Worm (Caenorhabditis elegans) whole organism, L1 larva: ENCODE results near the gene ZC477.7.

Experiments used
- C16A3.4 ChIP-seq: fragments of 150-350 bp; optimal IDR thresholded peaks from 2 replicates; lab custom pipeline; 2014; ENCODE audit warnings: missing biosample characterization, missing genetic modification characterization
- F16B12.6 ChIP-seq: fragments of 150-350 bp; optimal IDR thresholded peaks from 2 replicates; lab custom pipeline; 2014; ENCODE audit warnings: missing biosample characterization, missing genetic modification characterization
- Y116A8C.19 ChIP-seq: sonication (generic microtip); optimal IDR thresholded peaks from 2 replicates; lab custom pipeline; 2016; ENCODE audit warnings: missing compliant biosample characterization, missing genetic modification characterization, borderline replicate concordance
- aha-1 ChIP-seq: fragments of 150-350 bp; optimal IDR thresholded peaks from 2 replicates; lab custom pipeline; 2014; ENCODE audit warnings: missing biosample characterization, missing genetic modification characterization
- alr-1 ChIP-seq: fragments of 200-800 bp; sonication (Bioruptor generic); optimal IDR thresholded peaks from 2 replicates; lab custom pipeline; 2018; ENCODE audit warnings: borderline replicate concordance, mild to moderate bottlenecking, missing genetic modification characterization, missing compliant biosample characterization
- aly-2 ChIP-seq: fragments of 150-350 bp; optimal IDR thresholded peaks from 2 replicates; lab custom pipeline; 2014; ENCODE audit warnings: missing biosample characterization, missing genetic modification characterization
- ama-1 ChIP-seq: fragments of 150-350 bp; optimal IDR thresholded peaks from 2 replicates; lab custom pipeline; 2014
- blmp-1 ChIP-seq: fragments of 150-350 bp; optimal IDR thresholded peaks from 2 replicates; lab custom pipeline; 2014; ENCODE audit warnings: missing biosample characterization, missing genetic modification characterization
- ceh-8 ChIP-seq: fragments of 200-800 bp; sonication (Bioruptor generic); optimal IDR thresholded peaks from 2 replicates; lab custom pipeline; 2018; ENCODE audit warnings: mild to moderate bottlenecking, missing genetic modification characterization, moderate library complexity, missing compliant biosample characterization
- ceh-82 ChIP-seq, 3 experiments: fragments of 150-350 bp in 1 of 3; sonication (generic microtip) in 2 of 3; optimal IDR thresholded peaks; 2 replicates each; lab custom pipeline; 2014 to 2017; ENCODE audit warnings: missing biosample characterization in 3 of 3, missing genetic modification characterization in 3 of 3
- ceh-88 ChIP-seq: fragments of 200-800 bp; sonication (Bioruptor generic); IDR thresholded peaks from 2 replicates; pipeline ENCODE4 v1.3.6; 2022; ENCODE audit warnings: missing genetic modification characterization, missing compliant biosample characterization
- dpl-1 ChIP-seq, 3 experiments: fragments of 150-350 bp in 2 of 3; sonication (generic microtip) in 1 of 3; optimal IDR thresholded peaks; 2 replicates each; lab custom pipeline; 2014 to 2017; ENCODE audit warnings: missing biosample characterization in 3 of 3, missing genetic modification characterization in 3 of 3, missing genetic modification reagents in 3 of 3
- efl-1 ChIP-seq, 4 experiments: fragments of 150-350 bp; optimal IDR thresholded peaks in 3 of 4; peaks in 1 of 4; 1 replicate in 1 of 4; 2 replicates in 3 of 4; lab custom pipeline; 2014; ENCODE audit warnings: missing biosample characterization in 2 of 4, missing genetic modification characterization in 2 of 4, missing genetic modification reagents in 2 of 4
- egl-13 ChIP-seq: sonication (generic microtip); optimal IDR thresholded peaks from 2 replicates; lab custom pipeline; 2016; ENCODE audit warnings: missing genotype, missing genetic modification reagents, missing genetic modification characterization, missing compliant biosample characterization
- egl-27 ChIP-seq, 2 experiments: fragments of 150-350 bp in 1 of 2; sonication (generic microtip); optimal IDR thresholded peaks; 3 replicates each; lab custom pipeline; 2017 to 2018; ENCODE audit warnings: missing biosample characterization in 2 of 2, missing genetic modification characterization in 2 of 2, missing genetic modification reagents in 2 of 2
- elt-2 ChIP-seq: sonication (generic microtip); optimal IDR thresholded peaks from 2 replicates; lab custom pipeline; 2016; ENCODE audit warnings: missing genetic modification characterization, mild to moderate bottlenecking, inconsistent platforms, missing compliant biosample characterization, missing genetic modification reagents
- elt-3 ChIP-seq, 6 experiments: fragments of 150-350 bp in 1 of 6; sonication (generic microtip); optimal IDR thresholded peaks; 2 replicates each; lab custom pipeline; 2017 to 2018; ENCODE audit warnings: missing biosample characterization in 6 of 6, missing genetic modification characterization in 6 of 6, inconsistent platforms in 1 of 6
- fos-1 ChIP-seq: fragments of 150-350 bp; optimal IDR thresholded peaks from 2 replicates; lab custom pipeline; 2014; ENCODE audit warnings: missing biosample characterization, missing genetic modification characterization
- grh-1 ChIP-seq: fragments of 200-800 bp; sonication (Bioruptor generic); IDR thresholded peaks from 2 replicates; pipeline ENCODE4 v1.3.6; 2022; ENCODE audit warnings: missing genetic modification reagents, missing genetic modification characterization, missing compliant biosample characterization
- irx-1 ChIP-seq: sonication (generic microtip); optimal IDR thresholded peaks from 2 replicates; lab custom pipeline; 2016; ENCODE audit warnings: missing genetic modification characterization, missing compliant biosample characterization
- isw-1 ChIP-seq: fragments of 200-800 bp; sonication (Bioruptor generic); IDR thresholded peaks from 2 replicates; pipeline ENCODE4 v1.3.6; 2022; ENCODE audit warnings: missing genetic modification characterization, missing compliant biosample characterization
- jun-1 ChIP-seq: fragments of 150-350 bp; optimal IDR thresholded peaks from 2 replicates; lab custom pipeline; 2014; ENCODE audit warnings: missing biosample characterization, missing genetic modification reagents, missing genetic modification characterization
- lin-13 ChIP-seq: fragments of 150-350 bp; optimal IDR thresholded peaks from 2 replicates; lab custom pipeline; 2014; ENCODE audit warnings: missing biosample characterization, missing genetic modification reagents, missing genetic modification characterization
- lin-35 ChIP-seq, 2 experiments: fragments of 150-350 bp; optimal IDR thresholded peaks; 2 replicates each; lab custom pipeline; 2014; ENCODE audit warnings: missing biosample characterization in 2 of 2, missing genetic modification characterization in 2 of 2, missing genetic modification reagents in 2 of 2
- lir-3 ChIP-seq: sonication (generic microtip); optimal IDR thresholded peaks from 2 replicates; lab custom pipeline; 2016; ENCODE audit warnings: mild to moderate bottlenecking, missing genetic modification characterization, moderate library complexity, missing compliant biosample characterization; ENCODE audit not compliant: poor library complexity
- mab-9 ChIP-seq: fragments of 200-800 bp; sonication (Bioruptor generic); IDR thresholded peaks from 2 replicates; pipeline ENCODE4 v1.3.6; 2022; ENCODE audit warnings: missing genetic modification reagents, missing genetic modification characterization, missing compliant biosample characterization
- mef-2 ChIP-seq: fragments of 150-350 bp; optimal IDR thresholded peaks from 2 replicates; lab custom pipeline; 2014; ENCODE audit warnings: missing biosample characterization, missing genetic modification characterization
- mep-1 ChIP-seq: fragments of 150-350 bp; optimal IDR thresholded peaks from 2 replicates; lab custom pipeline; 2014; ENCODE audit warnings: missing biosample characterization, missing genetic modification characterization
- nhr-11 ChIP-seq: fragments of 150-350 bp; optimal IDR thresholded peaks from 2 replicates; lab custom pipeline; 2014; ENCODE audit warnings: missing biosample characterization, missing genetic modification characterization
- nhr-12 ChIP-seq: sonication (generic microtip); optimal IDR thresholded peaks from 2 replicates; lab custom pipeline; 2017; ENCODE audit warnings: missing biosample characterization, missing genetic modification characterization
- nhr-19 ChIP-seq: fragments of 200-800 bp; sonication (Bioruptor generic); conservative IDR thresholded peaks from 2 replicates; pipeline ENCODE4 v1.3.6; 2022; ENCODE audit warnings: missing genetic modification characterization, missing compliant biosample characterization
- nhr-20 ChIP-seq: sonication (generic microtip); optimal IDR thresholded peaks from 2 replicates; lab custom pipeline; 2016; ENCODE audit warnings: mild to moderate bottlenecking, missing genetic modification characterization, missing compliant biosample characterization
- nhr-28 ChIP-seq: fragments of 150-350 bp; optimal IDR thresholded peaks from 2 replicates; lab custom pipeline; 2014; ENCODE audit warnings: missing biosample characterization, missing genetic modification characterization
- nhr-71 ChIP-seq: sonication (generic microtip); optimal IDR thresholded peaks from 2 replicates; lab custom pipeline; 2016; ENCODE audit warnings: mild to moderate bottlenecking, missing genetic modification characterization, moderate library complexity, missing compliant biosample characterization
- pag-3 ChIP-seq: sonication (generic microtip); optimal IDR thresholded peaks from 2 replicates; lab custom pipeline; 2017; ENCODE audit warnings: missing genetic modification characterization, mild to moderate bottlenecking, missing compliant biosample characterization, antibody characterized with exemption, borderline replicate concordance; ENCODE audit not compliant: insufficient read depth
- rnt-1 ChIP-seq: sonication (generic microtip); optimal IDR thresholded peaks from 2 replicates; lab custom pipeline; 2016; ENCODE audit warnings: mild to moderate bottlenecking, missing genetic modification characterization, moderate library complexity, missing compliant biosample characterization
- skn-1 ChIP-seq: fragments of 150-350 bp; optimal IDR thresholded peaks from 2 replicates; lab custom pipeline; 2014; ENCODE audit warnings: missing biosample characterization, missing genetic modification characterization
- snpc-4 ChIP-seq: fragments of 150-350 bp; optimal IDR thresholded peaks from 2 replicates; lab custom pipeline; 2014; ENCODE audit warnings: missing biosample characterization, missing genetic modification characterization
- snu-23 ChIP-seq: sonication (generic microtip); optimal IDR thresholded peaks from 2 replicates; lab custom pipeline; 2016; ENCODE audit warnings: missing genetic modification characterization, missing compliant biosample characterization
- sox-4 ChIP-seq: sonication (generic microtip); optimal IDR thresholded peaks from 2 replicates; lab custom pipeline; 2016; ENCODE audit warnings: missing genetic modification characterization, missing compliant biosample characterization
- sup-37 ChIP-seq: fragments of 200-800 bp; sonication (Bioruptor generic); optimal IDR thresholded peaks from 2 replicates; lab custom pipeline; 2018; ENCODE audit warnings: mild to moderate bottlenecking, missing genetic modification characterization, missing compliant biosample characterization
- swsn-7 ChIP-seq: sonication (generic microtip); optimal IDR thresholded peaks from 2 replicates; lab custom pipeline; 2016; ENCODE audit warnings: missing genetic modification characterization, missing compliant biosample characterization
- unc-30 ChIP-seq: sonication (generic microtip); optimal IDR thresholded peaks from 2 replicates; lab custom pipeline; 2017; ENCODE audit warnings: missing biosample characterization, missing genetic modification characterization
- zag-1 ChIP-seq: fragments of 150-350 bp; optimal IDR thresholded peaks from 2 replicates; lab custom pipeline; 2014; ENCODE audit warnings: missing biosample characterization, missing genetic modification characterization
- zip-4 ChIP-seq: fragments of 200-800 bp; sonication (Bioruptor generic); optimal IDR thresholded peaks from 2 replicates; lab custom pipeline; 2018; ENCODE audit warnings: mild to moderate bottlenecking, missing genetic modification characterization, moderate library complexity, missing compliant biosample characterization
- ztf-4 ChIP-seq: fragments of 150-350 bp; optimal IDR thresholded peaks from 2 replicates; lab custom pipeline; 2014; ENCODE audit warnings: missing biosample characterization, missing genetic modification characterization

Gene ZC477.7

ce11 chrIV:7144670-7145257, 33.5 kb upstream of the ZC477.7 start, which contains the start of gene hecd-1 (continued):
- TF ChIP-seq ztf-4 (tag; lab: Kevin White, UChicago) (no peak), zip-4 (GFP tag; lab: Kevin White, UChicago) (no peak), ama-1 (lab: Kevin White, UChicago) (no peak), isw-1 (no peak), ceh-88 (GFP tag; lab: Robert Waterston, UW) (no peak), mep-1 (tag; lab: Kevin White, UChicago) (no peak), mab-9 (GFP tag; lab: Robert Waterston, UW) (no peak), sup-37 (GFP tag; lab: Kevin White, UChicago) (no peak)
- TF ChIP-seq, all 84 proteins: peak for 12

- TF ChIP-seq fos-1 (tag; lab: Kevin White, UChicago) (no peak), lin-13 (GFP tag; lab: Kevin White, UChicago) (no peak), aly-2 (tag; lab: Kevin White, UChicago) (no peak), grh-1 (GFP tag; lab: Robert Waterston, UW) (no peak), mab-9 (GFP tag; lab: Robert Waterston, UW) (no peak), pag-3 (tag; lab: Kevin White, UChicago) (no peak), nhr-19 (no peak), sox-4 (tag; lab: Kevin White, UChicago) (no peak), dpl-1 (GFP tag; optimal IDR thresholded peaks at IDR 0.05; lab: Kevin White, UChicago) (no peak), zag-1 (no peak), nhr-12 (tag; lab: Kevin White, UChicago) (no peak), blmp-1 (tag; lab: Kevin White, UChicago) (no peak), egl-27 (tag; optimal IDR thresholded peaks at IDR 0.05; lab: Kevin White, UChicago) (no peak), aha-1 (no peak), irx-1 (tag; lab: Kevin White, UChicago) (no peak), swsn-7 (tag; lab: Kevin White, UChicago) (no peak), C16A3.4 (no peak)
Observed at ce11 chrIV:7139143-7139542, 27.9 kb upstream of the ZC477.7 start.

ce11 chrIV:7133983-7134382, 22.7 kb upstream of the ZC477.7 start, which contains the start of gene mutd-1:
mutd-1 (minus strand) TSS chrIV:7134083.
- TF ChIP-seq nhr-28 (tag; lab: Kevin White, UChicago) = no peak
- no peak for TF ChIP-seq lir-3 (tag; lab: Kevin White, UChicago)
- TF ChIP-seq sup-37 (GFP tag; lab: Kevin White, UChicago) = no peak
- TF ChIP-seq efl-1 (optimal IDR thresholded peaks at IDR 0.05; lab: Kevin White, UChicago) = no peak
- TF ChIP-seq efl-1 (GFP tag; optimal IDR thresholded peaks at IDR 0.05 in 1 of 2; lab: Kevin White, UChicago) = no peak
- no peak for TF ChIP-seq ceh-82 (tag; optimal IDR thresholded peaks at IDR 0.05; lab: Kevin White, UChicago)
- TF ChIP-seq snpc-4 (tag; lab: Kevin White, UChicago) = no peak
- TF ChIP-seq skn-1 (tag; lab: Kevin White, UChicago) = no peak
- no peak for TF ChIP-seq F16B12.6 (tag; lab: Kevin White, UChicago)

- TF ChIP-seq jun-1 (tag; lab: Kevin White, UChicago) (no peak), snu-23 (peak; percentile 55), aha-1 (no peak), lin-35 (GFP tag; optimal IDR thresholded peaks at IDR 0.05; lab: Kevin White, UChicago) (peak; percentile 19 to 46), elt-3 (tag; optimal IDR thresholded peaks at IDR 0.05; lab: Kevin White, UChicago) (no peak), nhr-20 (tag; lab: Kevin White, UChicago) (peak; percentile 38), ceh-8 (no peak), Y116A8C.19 (tag; lab: Kevin White, UChicago) (no peak), elt-2 (tag; lab: Kevin White, UChicago) (no peak), alr-1 (no peak), unc-30 (tag; lab: Kevin White, UChicago) (no peak), rnt-1 (tag; lab: Kevin White, UChicago) (no peak), nhr-71 (tag; lab: Kevin White, UChicago) (peak; percentile 56), nhr-11 (tag; lab: Kevin White, UChicago) (no peak), mef-2 (tag; lab: Kevin White, UChicago) (no peak), snpc-4 (tag; lab: Kevin White, UChicago) (no peak), F16B12.6 (tag; lab: Kevin White, UChicago) (peak; percentile 85), egl-13 (tag; lab: Kevin White, UChicago) (no peak), efl-1 (optimal IDR thresholded peaks at IDR 0.05; lab: Kevin White, UChicago) (peak; percentile 15 to 52), efl-1 (GFP tag; optimal IDR thresholded peaks at IDR 0.05 in 1 of 2; lab: Kevin White, UChicago) (peak; percentile 52 to 93), egl-27 (tag; optimal IDR thresholded peaks at IDR 0.05; lab: Kevin White, UChicago) (no peak), irx-1 (tag; lab: Kevin White, UChicago) (no peak)
Observed at ce11 chrIV:7133140-7133539, 21.9 kb upstream of the ZC477.7 start, which contains the start of gene cyn-12. cyn-12 (minus strand) TSS chrIV:7133217.
